Fruit fly (Drosophila melanogaster): ENCODE measurements around the gene Hsp67Bc.

Gene Hsp67Bc

dm6 chr3L:9358713-9359040, 13.6 kb downstream of the Hsp67Bc start, which contains the start of the genes UGP and Svip (continued):
- TF ChIP-seq scrt (GFP tag; optimal IDR thresholded peaks at IDR 0.05) (peak; percentile 52), CG12391 (tag; optimal IDR thresholded peaks at IDR 0.05) (peak; percentile 24), CG10267 (tag; optimal IDR thresholded peaks at IDR 0.05) (peak; percentile 24), CG17612 (GFP tag; IDR thresholded peaks at IDR 0.05) (no peak), BtbVII (GFP tag; optimal IDR thresholded peaks at IDR 0.05) (no peak), lola (GFP tag; optimal IDR thresholded peaks at IDR 0.05) (no peak), CG3407 (GFP tag; optimal IDR thresholded peaks at IDR 0.05) (no peak), Hr51 (GFP tag; optimal IDR thresholded peaks at IDR 0.05) (peak in 1 of 2 experiments; percentile 9), btn (GFP tag; optimal IDR thresholded peaks at IDR 0.05) (no peak), unc-4 (GFP tag; IDR thresholded peaks at IDR 0.05; ENCODE audit: partially characterized antibody) (0 out of 2 replicates have a peak, but pooled peaks have one; percentile 18), CG17385 (GFP tag; optimal IDR thresholded peaks at IDR 0.05) (peak; percentile 97), ERR (GFP tag; optimal IDR thresholded peaks at IDR 0.05) (no peak), CG4360 (GFP tag; IDR thresholded peaks at IDR 0.05) (0 out of 2 replicates have a peak, but pooled peaks have one; percentile 5), jumu (GFP tag; optimal IDR thresholded peaks at IDR 0.05) (no peak), CG10565 (GFP tag; optimal IDR thresholded peaks at IDR 0.05) (no peak), psq (GFP tag; optimal IDR thresholded peaks at IDR 0.05) (peak; percentile 25), CG1603 (tag; optimal IDR thresholded peaks at IDR 0.05) (peak; percentile 41), Drgx (GFP tag; IDR thresholded peaks at IDR 0.05) (peak; percentile 65; the same call in 1 of the 2 replicates), CG4424 (GFP tag; optimal IDR thresholded peaks at IDR 0.05) (no peak), ci (GFP tag; IDR thresholded peaks at IDR 0.05) (0 out of 3 replicates have a peak, but pooled peaks have one; percentile 26), CG17186 (GFP tag; optimal IDR thresholded peaks at IDR 0.05) (peak; percentile 99), sna (GFP tag; IDR thresholded peaks at IDR 0.05; ENCODE audit: partially characterized antibody) (0 out of 2 replicates have a peak, but pooled peaks have one; percentile 20), CG13287 (GFP tag; IDR thresholded peaks at IDR 0.05; ENCODE audit: partially characterized antibody) (peak; percentile 29), CG10366 (GFP tag; IDR thresholded peaks at IDR 0.05) (no peak), MBD-R2 (GFP tag; IDR thresholded peaks at IDR 0.05) (peak; percentile 51; the same call in 1 of the 2 replicates), fd3F (GFP tag; optimal IDR thresholded peaks at IDR 0.05) (no peak), CG8290 (GFP tag; optimal IDR thresholded peaks at IDR 0.05) (no peak), CG8290 (tag; optimal IDR thresholded peaks at IDR 0.05) (peak in 1 of 2 experiments; percentile 21), Ravus (GFP tag; IDR thresholded peaks at IDR 0.05) (no peak), ro (GFP tag; IDR thresholded peaks at IDR 0.05) (no peak), crp (GFP tag; optimal IDR thresholded peaks at IDR 0.05) (peak; percentile 77 to 95), ssp (GFP tag; IDR thresholded peaks at IDR 0.05) (no peak), Ets97D (GFP tag; optimal IDR thresholded peaks at IDR 0.05) (peak; percentile 3), CG3163 (GFP tag; optimal IDR thresholded peaks at IDR 0.05) (no peak), CG8924 (tag; optimal IDR thresholded peaks at IDR 0.05) (peak; percentile 44), nerfin-2 (GFP tag; IDR thresholded peaks at IDR 0.05; ENCODE audit: partially characterized antibody) (no peak), CG2678 (tag; optimal IDR thresholded peaks at IDR 0.05) (peak; percentile 1), Trl (optimal IDR thresholded peaks at IDR 0.05) (peak in 1 of 2 experiments; percentile 21), Trl (GFP tag; optimal IDR thresholded peaks at IDR 0.05) (no peak), fd102C (GFP tag; optimal IDR thresholded peaks at IDR 0.05) (no peak), zfh2 (GFP tag; optimal IDR thresholded peaks at IDR 0.05) (no peak), CG31388 (GFP tag; optimal IDR thresholded peaks at IDR 0.05) (no peak), cg (GFP tag; optimal IDR thresholded peaks at IDR 0.05) (peak; percentile 70), Optix (GFP tag; IDR thresholded peaks at IDR 0.05) (no peak), slbo (GFP tag; IDR thresholded peaks at IDR 0.05) (peak; percentile 24; the same call in 1 of the 2 replicates), Rfx (GFP tag; IDR thresholded peaks at IDR 0.05) (no peak), dan (GFP tag; IDR thresholded peaks at IDR 0.05) (no peak), pita (GFP tag; optimal IDR thresholded peaks at IDR 0.05) (no peak), CG11695 (GFP tag; IDR thresholded peaks at IDR 0.05) (0 out of 3 replicates have a peak, but pooled peaks have one; percentile 21), insv (GFP tag; optimal IDR thresholded peaks at IDR 0.05) (peak in 1 of 2 experiments; percentile 85), ftz-f1 (GFP tag; optimal IDR thresholded peaks at IDR 0.05) (no peak)

Measured in whole organism, embryonic.